Worm (Caenorhabditis elegans): ENCODE measurements around the gene nhr-9.

Gene nhr-9

ce11 chrIII:7114952-7115488 is 19.8 kb downstream of the nhr-9 start, which contains the start of gene nhr-10:
Gene nhr-10, minus strand, starts transcription at chrIII:7115438.
- no peak for TF ChIP-seq sup-37 (GFP tag; optimal IDR thresholded peaks at IDR 0.05)
- TF ChIP-seq snu-23 (GFP tag; optimal IDR thresholded peaks at IDR 0.05) = no peak
- TF ChIP-seq nhr-90 (tag; optimal IDR thresholded peaks at IDR 0.05; ENCODE audit: poor library complexity) = no peak
- no peak for TF ChIP-seq nhr-77 (tag; optimal IDR thresholded peaks at IDR 0.05)
- no peak for TF ChIP-seq ces-1 (GFP tag; optimal IDR thresholded peaks at IDR 0.05)
- peak; percentile 0 for TF ChIP-seq nhr-20 (tag; optimal IDR thresholded peaks at IDR 0.05)
- TF ChIP-seq grh-1 (GFP tag; IDR thresholded peaks at IDR 0.05) = no peak
- peak in 1 of 2 experiments; percentile 46 for TF ChIP-seq lsy-2 (tag; optimal IDR thresholded peaks at IDR 0.05)
- TF ChIP-seq C16A3.4 (tag; optimal IDR thresholded peaks at IDR 0.05) = no peak
- no peak for TF ChIP-seq hlh-17 (GFP tag; optimal IDR thresholded peaks at IDR 0.05; ENCODE audit: borderline replicate concordance)
- TF ChIP-seq fkh-8 (tag; optimal IDR thresholded peaks at IDR 0.05) = peak; percentile 71
- TF ChIP-seq swsn-7 (tag; optimal IDR thresholded peaks at IDR 0.05) = peak; percentile 41
- TF ChIP-seq efl-3 (GFP tag; optimal IDR thresholded peaks at IDR 0.05) = no peak
- TF ChIP-seq nhr-11 (tag; optimal IDR thresholded peaks at IDR 0.05) = peak; percentile 48
- TF ChIP-seq lin-14 (GFP tag; optimal IDR thresholded peaks at IDR 0.05) = peak; percentile 40
- peak; percentile 74 for TF ChIP-seq nhr-71 (tag; optimal IDR thresholded peaks at IDR 0.05)
- TF ChIP-seq ceh-63 (GFP tag; optimal IDR thresholded peaks at IDR 0.05) = no peak
- TF ChIP-seq nhr-47 (tag; optimal IDR thresholded peaks at IDR 0.05) = peak; percentile 74
- no peak for TF ChIP-seq zag-1 (tag; optimal IDR thresholded peaks at IDR 0.05)
- no peak for TF ChIP-seq aly-2 (tag; optimal IDR thresholded peaks at IDR 0.05)
- TF ChIP-seq xbp-1 (tag; optimal IDR thresholded peaks at IDR 0.05) = no peak

- no peak for TF ChIP-seq ets-5 (GFP tag; IDR thresholded peaks at IDR 0.05)
- TF ChIP-seq hlh-4 (tag; optimal IDR thresholded peaks at IDR 0.05) = no peak
- no peak for TF ChIP-seq ceh-63 (GFP tag; optimal IDR thresholded peaks at IDR 0.05)
- TF ChIP-seq aha-1 (tag; optimal IDR thresholded peaks at IDR 0.05) = no peak
- peak; percentile 73 to 84 for TF ChIP-seq lsy-2 (tag; optimal IDR thresholded peaks at IDR 0.05)
- TF ChIP-seq fos-1 (tag; optimal IDR thresholded peaks at IDR 0.05) = peak; percentile 41
- TF ChIP-seq C04F5.9 (tag; optimal IDR thresholded peaks at IDR 0.05) = no peak
- TF ChIP-seq hlh-17 (GFP tag; optimal IDR thresholded peaks at IDR 0.05; ENCODE audit: borderline replicate concordance) = no peak
- no peak for TF ChIP-seq nhr-237 (tag; optimal IDR thresholded peaks at IDR 0.05)
- peak; percentile 88 for TF ChIP-seq snu-23 (GFP tag; optimal IDR thresholded peaks at IDR 0.05)
- TF ChIP-seq pax-3 (tag; optimal IDR thresholded peaks at IDR 0.05) = peak; percentile 53
- TF ChIP-seq unc-30 (tag; optimal IDR thresholded peaks at IDR 0.05) = no peak
- TF ChIP-seq nhr-76 (tag; optimal IDR thresholded peaks at IDR 0.05) = no peak
- peak; percentile 78 for TF ChIP-seq blmp-1 (tag; optimal IDR thresholded peaks at IDR 0.05)
- TF ChIP-seq sox-4 (tag; optimal IDR thresholded peaks at IDR 0.05) = peak; percentile 43
- TF ChIP-seq C34B4.2 (tag; optimal IDR thresholded peaks at IDR 0.05) = no peak
- peak; percentile 95 for TF ChIP-seq nhr-85 (tag)
- no peak for TF ChIP-seq ceh-88 (GFP tag; IDR thresholded peaks at IDR 0.05)
- TF ChIP-seq ceh-90 (tag; optimal IDR thresholded peaks at IDR 0.05) = no peak
- no peak for TF ChIP-seq grh-1 (GFP tag; IDR thresholded peaks at IDR 0.05)
- TF ChIP-seq fkh-4 (tag; optimal IDR thresholded peaks at IDR 0.05; ENCODE audit: borderline replicate concordance) = no peak
- TF ChIP-seq lin-39 (tag; optimal IDR thresholded peaks at IDR 0.05) = peak; percentile 51
- no peak for TF ChIP-seq vab-15 (tag; optimal IDR thresholded peaks at IDR 0.05)
- peak; percentile 26 for TF ChIP-seq elt-2 (tag; optimal IDR thresholded peaks at IDR 0.05)
- TF ChIP-seq dpl-1 (GFP tag; optimal IDR thresholded peaks at IDR 0.05) = peak; percentile 13 to 61 (median 29)
- TF ChIP-seq skn-1 (tag; optimal IDR thresholded peaks at IDR 0.05) = peak; percentile 61
- no peak for TF ChIP-seq tlp-1 (tag; optimal IDR thresholded peaks at IDR 0.05)
- TF ChIP-seq egl-13 (tag; optimal IDR thresholded peaks at IDR 0.05) = peak; percentile 2
- TF ChIP-seq ama-1 (optimal IDR thresholded peaks at IDR 0.05) = no peak
- peak; percentile 67 to 75 for TF ChIP-seq efl-1 (optimal IDR thresholded peaks at IDR 0.05)
- peak; percentile 39 to 93 for TF ChIP-seq efl-1 (GFP tag; optimal IDR thresholded peaks at IDR 0.05 in 1 of 2)
- TF ChIP-seq lin-14 (GFP tag; optimal IDR thresholded peaks at IDR 0.05) = peak; percentile 90
- no peak for TF ChIP-seq mab-9 (GFP tag; IDR thresholded peaks at IDR 0.05)
- peak; percentile 86 for TF ChIP-seq nhr-19 (GFP tag; conservative IDR thresholded peaks at IDR 0.05)
- no peak for TF ChIP-seq ztf-11 (tag; optimal IDR thresholded peaks at IDR 0.05)
- TF ChIP-seq snpc-4 (tag; optimal IDR thresholded peaks at IDR 0.05) = peak; percentile 13
These were observed 21.5 kb downstream of the nhr-9 start for ce11 chrIII:7116615-7117252.
